Worm (Caenorhabditis elegans) whole organism, midembryonic: ENCODE measurements around the gene fip-1.

ENCODE experiments used
- flt-1 ChIP-seq: fragments of 200-800 bp; sonication (Bioruptor generic); IDR thresholded peaks from 2 replicates; pipeline ENCODE4 v1.3.6; 2022; ENCODE audit warnings: missing genetic modification characterization, missing compliant biosample characterization
- ref-1 ChIP-seq: fragments of 200-800 bp; sonication (Bioruptor generic); conservative IDR thresholded peaks from 2 replicates; pipeline ENCODE4 v1.3.6; 2022; ENCODE audit warnings: missing genetic modification reagents, missing genetic modification characterization, missing compliant biosample characterization
- tab-1 ChIP-seq: fragments of 200-800 bp; sonication (Bioruptor generic); IDR thresholded peaks from 2 replicates; pipeline ENCODE4 v1.3.6; 2022; ENCODE audit warnings: missing genetic modification characterization, missing compliant biosample characterization
- ztf-29 ChIP-seq: fragments of 200-800 bp; sonication (Bioruptor generic); IDR thresholded peaks from 2 replicates; pipeline ENCODE4 v1.3.6; 2022; ENCODE audit warnings: missing genetic modification reagents, missing genetic modification characterization, missing compliant biosample characterization

DNA sequence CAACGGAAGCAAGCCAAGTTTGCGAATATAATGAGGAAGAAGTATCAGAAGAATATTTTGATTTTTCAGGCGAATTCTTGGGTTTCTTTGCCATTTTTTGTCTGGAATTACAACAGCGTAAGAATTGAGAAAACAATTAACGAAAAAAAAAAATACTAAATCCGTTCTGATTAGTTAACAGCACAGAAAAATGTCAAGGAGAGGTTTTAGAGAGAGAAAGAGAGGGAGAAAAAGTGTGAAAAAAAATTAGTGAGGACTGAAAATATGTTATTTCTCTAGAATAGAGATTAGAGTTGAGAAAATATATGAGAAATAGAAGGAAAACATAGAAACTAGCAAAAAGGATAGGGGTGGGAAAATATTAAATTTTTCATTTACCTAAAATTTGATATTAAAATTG, 27.8 kb downstream of the fip-1 start, which contains the start of gene dpy-19:
- TF ChIP-seq tab-1 (GFP tag; lab: Robert Waterston, UW) (no peak), flt-1 (no peak), ref-1 (GFP tag; lab: Robert Waterston, UW) (no peak), ztf-29 (GFP tag; lab: Robert Waterston, UW) (no peak)
